Worm (Caenorhabditis elegans): ENCODE data around the gene F56A8.5.

The F56A8.5 gene

ce11 chrIII:13307107-13307506, 41.4 kb downstream of the F56A8.5 start, which contains the start of the genes klp-19 and slc-36.1 (continued):
- TF ChIP-seq nhr-76 (tag; optimal IDR thresholded peaks at IDR 0.05) (no peak), pag-3 (tag; optimal IDR thresholded peaks at IDR 0.05; ENCODE audit: borderline replicate concordance, insufficient read depth) (peak; percentile 22), nhr-84 (tag; optimal IDR thresholded peaks at IDR 0.05) (no peak), C34B4.2 (tag; optimal IDR thresholded peaks at IDR 0.05) (no peak), hlh-4 (tag; optimal IDR thresholded peaks at IDR 0.05) (no peak), blmp-1 (tag; optimal IDR thresholded peaks at IDR 0.05) (no peak), mdl-1 (tag; optimal IDR thresholded peaks at IDR 0.05) (peak in 1 of 2 experiments; percentile 17), pax-3 (tag; optimal IDR thresholded peaks at IDR 0.05) (no peak), hlh-17 (GFP tag; optimal IDR thresholded peaks at IDR 0.05; ENCODE audit: borderline replicate concordance) (no peak), unc-130 (tag; optimal IDR thresholded peaks at IDR 0.05) (peak; percentile 17), sox-4 (tag; optimal IDR thresholded peaks at IDR 0.05) (no peak), zag-1 (tag; optimal IDR thresholded peaks at IDR 0.05) (no peak), isw-1 (GFP tag; IDR thresholded peaks at IDR 0.05) (peak; percentile 29), snpc-4 (tag; optimal IDR thresholded peaks at IDR 0.05) (no peak), unc-86 (tag; optimal IDR thresholded peaks at IDR 0.05) (peak; percentile 42), fkh-4 (tag; optimal IDR thresholded peaks at IDR 0.05; ENCODE audit: borderline replicate concordance) (no peak), lsy-2 (tag; optimal IDR thresholded peaks at IDR 0.05) (peak; percentile 62 to 68), nhr-237 (tag; optimal IDR thresholded peaks at IDR 0.05) (no peak), ces-1 (GFP tag; optimal IDR thresholded peaks at IDR 0.05) (no peak), nhr-85 (tag) (peak; percentile 46), grh-1 (GFP tag; IDR thresholded peaks at IDR 0.05) (no peak), Y116A8C.19 (tag; optimal IDR thresholded peaks at IDR 0.05; ENCODE audit: borderline replicate concordance) (no peak), nhr-47 (tag; optimal IDR thresholded peaks at IDR 0.05) (peak; percentile 60), fkh-8 (tag; optimal IDR thresholded peaks at IDR 0.05) (peak; percentile 27), nhr-19 (GFP tag; conservative IDR thresholded peaks at IDR 0.05) (peak; percentile 19; the same call in 1 of the 2 replicates), lin-35 (GFP tag; optimal IDR thresholded peaks at IDR 0.05) (peak; percentile 86 to 87), ama-1 (optimal IDR thresholded peaks at IDR 0.05) (no peak), efl-1 (optimal IDR thresholded peaks at IDR 0.05) (peak; percentile 76 to 83), efl-1 (GFP tag; optimal IDR thresholded peaks at IDR 0.05 in 1 of 2) (peak; percentile 88 to 98), xbp-1 (tag; optimal IDR thresholded peaks at IDR 0.05) (peak; percentile 34), nhr-90 (tag; optimal IDR thresholded peaks at IDR 0.05; ENCODE audit: poor library complexity) (peak; percentile 13), mef-2 (tag; optimal IDR thresholded peaks at IDR 0.05) (no peak), ceh-82 (tag; optimal IDR thresholded peaks at IDR 0.05) (peak in 2 of 3 experiments; percentile 27 to 47), lin-39 (tag; optimal IDR thresholded peaks at IDR 0.05) (no peak), C04F5.9 (tag; optimal IDR thresholded peaks at IDR 0.05) (peak; percentile 30), mab-9 (GFP tag; IDR thresholded peaks at IDR 0.05) (no peak; the same call in 1 of the 2 replicates), nhr-12 (tag; optimal IDR thresholded peaks at IDR 0.05) (no peak), nhr-71 (tag; optimal IDR thresholded peaks at IDR 0.05) (peak; percentile 67), nhr-11 (tag; optimal IDR thresholded peaks at IDR 0.05) (no peak), fos-1 (tag; optimal IDR thresholded peaks at IDR 0.05) (no peak), sptf-1 (tag; optimal IDR thresholded peaks at IDR 0.05) (no peak), ztf-11 (tag; optimal IDR thresholded peaks at IDR 0.05) (no peak), elt-3 (tag; optimal IDR thresholded peaks at IDR 0.05) (no peak), lin-15B (tag; optimal IDR thresholded peaks at IDR 0.05) (peak; percentile 41), swsn-7 (tag; optimal IDR thresholded peaks at IDR 0.05) (peak; percentile 53), unc-62 (GFP tag; optimal IDR thresholded peaks at IDR 0.05) (no peak), F16B12.6 (tag; optimal IDR thresholded peaks at IDR 0.05) (peak; percentile 91), aha-1 (tag; optimal IDR thresholded peaks at IDR 0.05) (no peak)
